Worm (Caenorhabditis elegans) whole organism, L1 larva: Measurements from ENCODE around the gene K09C4.9.

Source experiments
- alr-1 ChIP-seq: fragments of 200-800 bp; sonication (Bioruptor generic); optimal IDR thresholded peaks from 2 replicates; lab custom pipeline; 2018; ENCODE audit warnings: borderline replicate concordance, mild to moderate bottlenecking, missing genetic modification characterization, missing compliant biosample characterization
- ama-1 ChIP-seq: fragments of 150-350 bp; optimal IDR thresholded peaks from 2 replicates; lab custom pipeline; 2014
- hlh-17 ChIP-seq: fragments of 200-800 bp; sonication (Bioruptor generic); optimal IDR thresholded peaks from 2 replicates; lab custom pipeline; 2018; ENCODE audit warnings: missing genetic modification characterization, mild to moderate bottlenecking, missing compliant biosample characterization, moderate library complexity, borderline replicate concordance
- hpl-2 ChIP-seq: fragments of 150-350 bp; optimal IDR thresholded peaks from 2 replicates; lab custom pipeline; 2014; ENCODE audit warnings: missing biosample characterization, missing genetic modification reagents, missing genetic modification characterization
- lin-15B ChIP-seq: fragments of 150-350 bp; sonication (generic microtip); optimal IDR thresholded peaks from 3 replicates; lab custom pipeline; 2014; ENCODE audit warnings: missing biosample characterization, missing genetic modification characterization
- lin-39 ChIP-seq: fragments of 150-350 bp; optimal IDR thresholded peaks from 2 replicates; lab custom pipeline; 2014; ENCODE audit warnings: missing biosample characterization, missing genetic modification reagents, missing genetic modification characterization
- mep-1 ChIP-seq: fragments of 150-350 bp; optimal IDR thresholded peaks from 2 replicates; lab custom pipeline; 2014; ENCODE audit warnings: missing biosample characterization, missing genetic modification characterization
- nhr-11 ChIP-seq: fragments of 150-350 bp; optimal IDR thresholded peaks from 2 replicates; lab custom pipeline; 2014; ENCODE audit warnings: missing biosample characterization, missing genetic modification characterization
- nhr-12 ChIP-seq: sonication (generic microtip); optimal IDR thresholded peaks from 2 replicates; lab custom pipeline; 2017; ENCODE audit warnings: missing biosample characterization, missing genetic modification characterization
- nhr-237 ChIP-seq: fragments of 150-350 bp; optimal IDR thresholded peaks from 2 replicates; lab custom pipeline; 2014; ENCODE audit warnings: missing biosample characterization, missing genetic modification characterization
- snpc-4 ChIP-seq: fragments of 150-350 bp; optimal IDR thresholded peaks from 2 replicates; lab custom pipeline; 2014; ENCODE audit warnings: missing biosample characterization, missing genetic modification characterization
- zip-4 ChIP-seq: fragments of 200-800 bp; sonication (Bioruptor generic); optimal IDR thresholded peaks from 2 replicates; lab custom pipeline; 2018; ENCODE audit warnings: mild to moderate bottlenecking, missing genetic modification characterization, moderate library complexity, missing compliant biosample characterization

- TF ChIP-seq lin-15B (tag; lab: Kevin White, UChicago) (no peak), mep-1 (tag; lab: Kevin White, UChicago) (no peak), alr-1 (tag; lab: Kevin White, UChicago) (no peak), nhr-11 (tag; lab: Kevin White, UChicago) (no peak), nhr-12 (no peak), hlh-17 (GFP tag; lab: Kevin White, UChicago) (no peak), snpc-4 (tag; lab: Kevin White, UChicago) (no peak), zip-4 (GFP tag; lab: Kevin White, UChicago) (no peak), hpl-2 (GFP tag; lab: Kevin White, UChicago) (no peak), nhr-237 (tag; lab: Kevin White, UChicago) (no peak), lin-39 (tag; lab: Kevin White, UChicago) (no peak), ama-1 (no peak)
Observed at ce11 chrX:3235358-3235816, 36.2 kb downstream of the K09C4.9 start, which contains the start of gene F28B4.3.
